Worm (Caenorhabditis elegans) whole organism, L2 larva: Measurements from ENCODE around the gene eng-1.

Experiments used
- elt-3 ChIP-seq: sonication (generic microtip); optimal IDR thresholded peaks from 2 replicates; lab custom pipeline; 2017; ENCODE audit warnings: missing biosample characterization, missing genetic modification characterization
- peb-1 ChIP-seq: fragments of 150-350 bp; optimal IDR thresholded peaks from 2 replicates; lab custom pipeline; 2014; ENCODE audit warnings: missing biosample characterization, missing genetic modification characterization

DNA sequence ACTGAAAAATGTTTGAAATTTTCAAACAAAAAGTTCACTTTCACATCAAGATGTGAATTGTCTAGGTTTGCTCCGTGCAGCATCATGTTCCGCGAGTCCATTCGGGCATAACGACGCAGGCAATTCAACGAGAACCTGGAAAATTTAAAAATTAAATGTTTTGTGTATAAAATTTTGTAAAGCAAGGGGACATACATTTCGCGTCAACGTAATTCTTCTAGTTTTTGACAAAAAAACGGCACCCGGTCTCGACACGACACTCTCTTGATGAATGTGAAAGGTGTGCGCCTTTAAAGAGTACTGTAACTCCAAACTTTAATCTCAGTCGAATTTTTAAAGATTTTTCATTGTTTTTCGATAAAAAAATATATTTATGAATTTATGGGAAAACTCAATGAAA is 34.2 kb downstream of the eng-1 start, which contains the start of gene R12B2.6:
- TF ChIP-seq elt-3 (tag; lab: Kevin White, UChicago) (no peak), peb-1 (tag; lab: Kevin White, UChicago) (no peak)
